Worm (Caenorhabditis elegans) whole organism, early embryonic: ENCODE measurements around the gene praf-3.
"Not testable (repeated sequence)": the region's sequence is repeated elsewhere in the genome, so short reads cannot be mapped to it uniquely, and the experiment has no call there.

ENCODE experiments used
- B0310.2 ChIP-seq: sonication (generic microtip); optimal IDR thresholded peaks from 2 replicates; lab custom pipeline; 2016; ENCODE audit warnings: mild to moderate bottlenecking, missing genetic modification characterization, missing compliant biosample characterization
- F13C5.2 ChIP-seq: sonication (generic microtip); optimal IDR thresholded peaks from 2 replicates; lab custom pipeline; 2017; ENCODE audit warnings: mild to moderate bottlenecking, missing genetic modification characterization, inconsistent platforms, missing compliant biosample characterization
- aly-1 ChIP-seq: sonication (generic microtip); optimal IDR thresholded peaks from 2 replicates; lab custom pipeline; 2016; ENCODE audit warnings: missing genetic modification characterization, missing compliant biosample characterization
- ama-1 ChIP-seq: fragments of 150-350 bp; optimal IDR thresholded peaks from 2 replicates; lab custom pipeline; 2014
- ceh-13 ChIP-seq: fragments of 200-800 bp; sonication (Bioruptor generic); optimal IDR thresholded peaks from 2 replicates; lab custom pipeline; 2018; ENCODE audit warnings: mild to moderate bottlenecking, missing genetic modification characterization, missing compliant biosample characterization
- ceh-36 ChIP-seq: sonication (generic microtip); optimal IDR thresholded peaks from 2 replicates; lab custom pipeline; 2016; ENCODE audit warnings: missing genetic modification characterization, inconsistent platforms, missing compliant biosample characterization
- ets-7 ChIP-seq: sonication (generic microtip); optimal IDR thresholded peaks from 2 replicates; lab custom pipeline; 2016; ENCODE audit warnings: missing genotype, missing genetic modification characterization, missing compliant biosample characterization
- flt-1 ChIP-seq: fragments of 200-800 bp; sonication (Bioruptor generic); IDR thresholded peaks from 2 replicates; pipeline ENCODE4 v1.3.6; 2022; ENCODE audit warnings: missing genetic modification characterization, missing compliant biosample characterization
- hmbx-1 ChIP-seq: sonication (generic microtip); optimal IDR thresholded peaks from 2 replicates; lab custom pipeline; 2016; ENCODE audit warnings: mild to moderate bottlenecking, missing genetic modification characterization, missing compliant biosample characterization
- hmg-4 ChIP-seq: fragments of 200-800 bp; sonication (Bioruptor generic); optimal IDR thresholded peaks from 2 replicates; lab custom pipeline; 2018; ENCODE audit warnings: mild to moderate bottlenecking, missing genetic modification characterization, missing compliant biosample characterization
- hnd-1 ChIP-seq: sonication (generic microtip); optimal IDR thresholded peaks from 2 replicates; lab custom pipeline; 2016; ENCODE audit warnings: missing genetic modification characterization, missing compliant biosample characterization
- pes-1 ChIP-seq: fragments of 200-800 bp; sonication (Bioruptor generic); IDR thresholded peaks from 2 replicates; pipeline ENCODE4 v1.3.6; 2022; ENCODE audit warnings: missing genetic modification reagents, missing genetic modification characterization, missing compliant biosample characterization
- scrt-1 ChIP-seq: fragments of 200-800 bp; sonication (Bioruptor generic); IDR thresholded peaks from 2 replicates; pipeline ENCODE4 v1.3.6; 2022; ENCODE audit warnings: missing genetic modification characterization, missing compliant biosample characterization
- sea-1 ChIP-seq: fragments of 200-800 bp; sonication (Bioruptor generic); conservative IDR thresholded peaks from 2 replicates; pipeline ENCODE4 v1.3.6; 2022; ENCODE audit warnings: missing genetic modification characterization, missing compliant biosample characterization
- tbx-11 ChIP-seq: fragments of 200-800 bp; sonication (Bioruptor generic); IDR thresholded peaks from 2 replicates; pipeline ENCODE4 v1.3.6; 2022; ENCODE audit warnings: missing genetic modification characterization, missing compliant biosample characterization
- tbx-37 ChIP-seq: fragments of 200-800 bp; sonication (Bioruptor generic); conservative IDR thresholded peaks from 2 replicates; pipeline ENCODE4 v1.3.6; 2022; ENCODE audit warnings: missing genetic modification reagents, missing genetic modification characterization, missing compliant biosample characterization
- tra-4 ChIP-seq: sonication (generic microtip); optimal IDR thresholded peaks from 2 replicates; lab custom pipeline; 2017; ENCODE audit warnings: missing genetic modification characterization, missing compliant biosample characterization

Gene praf-3

ce11 chrIV:8342385-8342784 lies 37.4 kb upstream of the praf-3 start, which contains the start of gene lgc-5:
lgc-5 (plus strand) TSS chrIV:8342685.
- TF ChIP-seq aly-1 (tag; lab: Kevin White, UChicago), result no peak
- no peak for TF ChIP-seq hmg-4
- TF ChIP-seq F13C5.2 (tag; lab: Kevin White, UChicago), result no peak
- TF ChIP-seq pes-1 (GFP tag; lab: Robert Waterston, UW), result no peak
- TF ChIP-seq scrt-1 (GFP tag; lab: Robert Waterston, UW), result no peak
- TF ChIP-seq B0310.2 (tag; lab: Kevin White, UChicago), result no peak
- no peak for TF ChIP-seq ets-7 (tag; lab: Kevin White, UChicago)
- TF ChIP-seq ama-1, result no peak
- TF ChIP-seq hmbx-1, result no peak
- TF ChIP-seq ceh-36 (tag; lab: Kevin White, UChicago), result no peak
- no peak for TF ChIP-seq flt-1 (GFP tag; lab: Robert Waterston, UW)
- no peak for TF ChIP-seq hnd-1 (tag; lab: Kevin White, UChicago)
- TF ChIP-seq tbx-11, result no peak
- TF ChIP-seq tra-4 (tag; lab: Kevin White, UChicago), result no peak
- no peak for TF ChIP-seq sea-1 (GFP tag; lab: Robert Waterston, UW)
- TF ChIP-seq ceh-13 (GFP tag; lab: Kevin White, UChicago), result no peak
- no peak for TF ChIP-seq tbx-37 (GFP tag; lab: Robert Waterston, UW)

- TF ChIP-seq ama-1 (no peak), scrt-1 (GFP tag; lab: Robert Waterston, UW) (no peak), F13C5.2 (tag; lab: Kevin White, UChicago) (no peak), pes-1 (GFP tag; lab: Robert Waterston, UW) (no peak), hnd-1 (tag; lab: Kevin White, UChicago) (no peak), tbx-11 (no peak), B0310.2 (tag; lab: Kevin White, UChicago) (no peak), hmg-4 (no peak), ceh-13 (GFP tag; lab: Kevin White, UChicago) (no peak), tbx-37 (GFP tag; lab: Robert Waterston, UW) (no peak), tra-4 (tag; lab: Kevin White, UChicago) (no peak), flt-1 (GFP tag; lab: Robert Waterston, UW) (no peak), ceh-36 (tag; lab: Kevin White, UChicago) (no peak), sea-1 (GFP tag; lab: Robert Waterston, UW) (no peak)
Observed at ce11 chrIV:8345518-8345917, 34.3 kb upstream of the praf-3 start, which contains the start of gene F17E9.5. F17E9.5 (plus strand) TSS chrIV:8345818.

- TF ChIP-seq pes-1 (GFP tag; lab: Robert Waterston, UW) (no peak), sea-1 (GFP tag; lab: Robert Waterston, UW) (no peak), hmg-4 (no peak), aly-1 (tag; lab: Kevin White, UChicago) (no peak), scrt-1 (GFP tag; lab: Robert Waterston, UW) (no peak), ama-1 (no peak)
Observed at ce11 chrIV:8347051-8347450, 32.7 kb upstream of the praf-3 start, which contains the start of the genes F17E9.18 and F17E9.15. F17E9.18 (minus strand) TSS chrIV:8347151. F17E9.15 (plus strand) TSS chrIV:8347418.

ce11 chrIV:8348073-8348472 lies 31.7 kb upstream of the praf-3 start, which contains the start of gene F17E9.4:
F17E9.4 (plus strand) TSS chrIV:8348373.
- no peak for TF ChIP-seq F13C5.2 (tag; lab: Kevin White, UChicago)
- no peak for TF ChIP-seq tbx-11
- TF ChIP-seq hmbx-1, result no peak
- TF ChIP-seq ets-7 (tag; lab: Kevin White, UChicago), result no peak
- no peak for TF ChIP-seq tbx-37 (GFP tag; lab: Robert Waterston, UW)
- TF ChIP-seq aly-1 (tag; lab: Kevin White, UChicago), result no peak
- no peak for TF ChIP-seq tra-4 (tag; lab: Kevin White, UChicago)
- TF ChIP-seq ceh-13 (GFP tag; lab: Kevin White, UChicago), result no peak
- no peak for TF ChIP-seq hmg-4
- TF ChIP-seq B0310.2 (tag; lab: Kevin White, UChicago), result no peak
- no peak for TF ChIP-seq hnd-1 (tag; lab: Kevin White, UChicago)
- TF ChIP-seq ama-1, result no peak
- TF ChIP-seq pes-1 (GFP tag; lab: Robert Waterston, UW), result no peak
- TF ChIP-seq scrt-1 (GFP tag; lab: Robert Waterston, UW), result no peak
- TF ChIP-seq ceh-36 (tag; lab: Kevin White, UChicago), result no peak
- no peak for TF ChIP-seq sea-1 (GFP tag; lab: Robert Waterston, UW)
- TF ChIP-seq flt-1 (GFP tag; lab: Robert Waterston, UW), result no peak

ce11 chrIV:8352036-8352435 lies 27.7 kb upstream of the praf-3 start, which contains the start of gene F17E9.16:
F17E9.16 (plus strand) TSS chrIV:8352336.
- not testable (repeated sequence) for TF ChIP-seq F13C5.2 (tag; lab: Kevin White, UChicago); tbx-37 (GFP tag; lab: Robert Waterston, UW); hmg-4

ce11 chrIV:8354572-8354971 lies 25.2 kb upstream of the praf-3 start, which contains the start of gene F17E9.3:
F17E9.3 (plus strand) TSS chrIV:8354872.
- TF ChIP-seq scrt-1 (GFP tag; lab: Robert Waterston, UW), result no peak

ce11 chrIV:8355592-8355991 lies 24.2 kb upstream of the praf-3 start, which contains the start of the genes F17E9.2 and col-116:
F17E9.2 (plus strand) TSS chrIV:8355892.
col-116 (plus strand) TSS chrIV:8355906.
- TF ChIP-seq flt-1 (GFP tag; lab: Robert Waterston, UW), result no peak
- no peak for TF ChIP-seq ceh-36 (tag; lab: Kevin White, UChicago)
- no peak for TF ChIP-seq pes-1 (GFP tag; lab: Robert Waterston, UW)
- no peak for TF ChIP-seq B0310.2 (tag; lab: Kevin White, UChicago)
- no peak for TF ChIP-seq ceh-13 (GFP tag; lab: Kevin White, UChicago)
- no peak for TF ChIP-seq hmbx-1
- TF ChIP-seq tbx-37 (GFP tag; lab: Robert Waterston, UW), result no peak
- TF ChIP-seq tra-4 (tag; lab: Kevin White, UChicago), result no peak
- TF ChIP-seq ama-1, result no peak
- no peak for TF ChIP-seq sea-1 (GFP tag; lab: Robert Waterston, UW)
- TF ChIP-seq F13C5.2 (tag; lab: Kevin White, UChicago), result no peak
